Fruit fly (Drosophila melanogaster) whole organism, embryonic: Measurements from ENCODE around the gene CG9630.

Experiments
- Abd-B ChIP-seq: fragments of 200-800 bp; sonication (Bioruptor generic); optimal IDR thresholded peaks from 2 replicates; lab custom pipeline; 2018; ENCODE audit warnings: missing biosample characterization, mild to moderate bottlenecking, missing genetic modification characterization, moderate library complexity
- Atf6 ChIP-seq: fragments of 200-800 bp; sonication (Bioruptor generic); IDR thresholded peaks from 2 replicates; pipeline ENCODE4 v1.3.6; 2022; ENCODE audit warnings: missing biosample characterization, missing genetic modification characterization
- BtbVII ChIP-seq: fragments of 200-800 bp; sonication (Bioruptor generic); optimal IDR thresholded peaks from 3 replicates; lab custom pipeline; 2017; ENCODE audit warnings: missing biosample characterization, mild to moderate bottlenecking, missing genetic modification characterization
- Bteb2 ChIP-seq: fragments of 200-800 bp; sonication (Bioruptor generic); optimal IDR thresholded peaks from 2 replicates; lab custom pipeline; 2016; ENCODE audit warnings: missing biosample characterization, missing genetic modification characterization
- CG10462 ChIP-seq: fragments of 200-800 bp; sonication (Bioruptor generic); optimal IDR thresholded peaks from 2 replicates; lab custom pipeline; 2016; ENCODE audit warnings: missing biosample characterization, missing genetic modification characterization
- CG12219 ChIP-seq: fragments of 200-800 bp; sonication (Bioruptor generic); optimal IDR thresholded peaks from 3 replicates; lab custom pipeline; 2018; ENCODE audit warnings: missing biosample characterization, mild to moderate bottlenecking, missing genetic modification characterization
- CG12236 ChIP-seq: fragments of 200-800 bp; sonication (Bioruptor generic); optimal IDR thresholded peaks from 2 replicates; lab custom pipeline; 2016; ENCODE audit warnings: missing biosample characterization, missing genetic modification characterization
- CG1792 ChIP-seq: fragments of 200-800 bp; sonication (Bioruptor generic); optimal IDR thresholded peaks from 2 replicates; lab custom pipeline; 2016; ENCODE audit warnings: missing biosample characterization, missing genetic modification characterization
- CG1832 ChIP-seq: fragments of 200-800 bp; sonication (Bioruptor generic); optimal IDR thresholded peaks from 2 replicates; lab custom pipeline; 2017; ENCODE audit warnings: missing biosample characterization, mild to moderate bottlenecking, missing genetic modification characterization, inconsistent platforms
- CG34224 ChIP-seq: fragments of 200-800 bp; sonication (Bioruptor generic); IDR thresholded peaks from 3 replicates; pipeline ENCODE4 v1.3.6; 2022; ENCODE audit warnings: missing biosample characterization, missing genetic modification characterization; ENCODE audit not compliant: partially characterized antibody
- CG4424 ChIP-seq: fragments of 200-800 bp; sonication (Bioruptor generic); optimal IDR thresholded peaks from 3 replicates; lab custom pipeline; 2016; ENCODE audit warnings: missing biosample characterization, missing genetic modification characterization
- CG6791 ChIP-seq: fragments of 200-800 bp; sonication (Bioruptor generic); IDR thresholded peaks from 3 replicates; pipeline ENCODE4 v1.3.6; 2022; ENCODE audit warnings: missing biosample characterization, missing genetic modification characterization; ENCODE audit not compliant: partially characterized antibody
- CG8359 ChIP-seq: fragments of 200-800 bp; sonication (Bioruptor generic); optimal IDR thresholded peaks from 2 replicates; lab custom pipeline; 2017; ENCODE audit warnings: missing biosample characterization, mild to moderate bottlenecking, missing genetic modification characterization, borderline replicate concordance
- CG9817 ChIP-seq: fragments of 200-800 bp; sonication (Bioruptor generic); optimal IDR thresholded peaks from 2 replicates; lab custom pipeline; 2018; ENCODE audit warnings: missing biosample characterization, mild to moderate bottlenecking, missing genetic modification characterization, moderate library complexity
- Dad ChIP-seq: fragments of 200-800 bp; sonication (Bioruptor generic); optimal IDR thresholded peaks from 3 replicates; lab custom pipeline; 2016; ENCODE audit warnings: missing biosample characterization, missing genetic modification characterization
- Deaf1 ChIP-seq: fragments of 200-800 bp; optimal IDR thresholded peaks from 3 replicates; lab custom pipeline; 2019; ENCODE audit warnings: missing biosample characterization, mild to moderate bottlenecking, missing genetic modification characterization, moderate library complexity
- Dll ChIP-seq: fragments of 200-800 bp; sonication (Bioruptor generic); IDR thresholded peaks from 4 replicates; pipeline ENCODE4 v1.3.6; 2022; ENCODE audit warnings: missing biosample characterization, missing genetic modification characterization; ENCODE audit not compliant: partially characterized antibody
- ERR ChIP-seq: fragments of 200-800 bp; sonication (Bioruptor generic); optimal IDR thresholded peaks from 2 replicates; lab custom pipeline; 2016; ENCODE audit warnings: missing biosample characterization, missing genetic modification characterization
- HLH54F ChIP-seq: fragments of 200-800 bp; sonication (Bioruptor generic); optimal IDR thresholded peaks from 3 replicates; lab custom pipeline; 2016; ENCODE audit warnings: missing biosample characterization, missing genetic modification characterization
- Hey ChIP-seq: fragments of 200-800 bp; sonication (Bioruptor generic); optimal IDR thresholded peaks from 3 replicates; lab custom pipeline; 2018; ENCODE audit warnings: missing biosample characterization, mild to moderate bottlenecking, missing genetic modification characterization
- Optix ChIP-seq: fragments of 200-800 bp; sonication (Bioruptor generic); IDR thresholded peaks from 3 replicates; pipeline ENCODE4 v1.3.6; 2022; ENCODE audit warnings: missing biosample characterization, missing genetic modification characterization
- Ptx1 ChIP-seq: fragments of 200-800 bp; sonication (Bioruptor generic); IDR thresholded peaks from 2 replicates; pipeline ENCODE4 v1.3.6; 2022; ENCODE audit warnings: missing biosample characterization, missing genetic modification characterization
- Trl ChIP-seq, 3 experiments: fragments of >200 bp in 2 of 3; fragments of 200-800 bp in 1 of 3; sonication (Bioruptor generic) in 1 of 3; optimal IDR thresholded peaks; 2 replicates in 1 of 3; 3 replicates in 2 of 3; lab custom pipeline; 2016 to 2017; ENCODE audit warnings: missing biosample characterization in 1 of 3, missing genetic modification characterization in 1 of 3
- YL-1 ChIP-seq: fragments of 200-800 bp; sonication (Bioruptor generic); optimal IDR thresholded peaks from 3 replicates; lab custom pipeline; 2017; ENCODE audit warnings: missing biosample characterization, mild to moderate bottlenecking, missing genetic modification characterization
- ara ChIP-seq: fragments of 200-800 bp; sonication (Bioruptor generic); IDR thresholded peaks from 2 replicates; pipeline ENCODE4 v1.3.6; 2022; ENCODE audit warnings: missing biosample characterization, missing genetic modification characterization
- ase ChIP-seq: fragments of 200-800 bp; sonication (Bioruptor generic); IDR thresholded peaks from 3 replicates; pipeline ENCODE4 v1.3.6; 2022; ENCODE audit warnings: missing biosample characterization, missing genetic modification characterization
- btn ChIP-seq: fragments of 200-800 bp; sonication (Bioruptor generic); optimal IDR thresholded peaks from 2 replicates; lab custom pipeline; 2016; ENCODE audit warnings: missing biosample characterization, missing genetic modification characterization
- chif ChIP-seq, 2 experiments: fragments of 200-800 bp; sonication (Bioruptor generic); optimal IDR thresholded peaks; 3 replicates each; lab custom pipeline; 2016; ENCODE audit warnings: missing biosample characterization in 2 of 2, missing genetic modification characterization in 2 of 2
- crc ChIP-seq: fragments of 200-800 bp; sonication (Bioruptor generic); optimal IDR thresholded peaks from 2 replicates; lab custom pipeline; 2016; ENCODE audit warnings: missing biosample characterization, missing genetic modification characterization
- disco-r ChIP-seq: fragments of 200-800 bp; sonication (Bioruptor generic); optimal IDR thresholded peaks from 2 replicates; lab custom pipeline; 2016; ENCODE audit warnings: missing biosample characterization, missing genetic modification characterization
- dm ChIP-seq: fragments of 200-800 bp; sonication (Bioruptor generic); optimal IDR thresholded peaks from 3 replicates; lab custom pipeline; 2016; ENCODE audit warnings: missing biosample characterization, missing genetic modification characterization
- dmrt99B ChIP-seq: fragments of 200-800 bp; sonication (Bioruptor generic); optimal IDR thresholded peaks from 2 replicates; lab custom pipeline; 2018; ENCODE audit warnings: missing biosample characterization, mild to moderate bottlenecking, missing genetic modification characterization, moderate library complexity
- exex ChIP-seq: fragments of 200-800 bp; sonication (Bioruptor generic); optimal IDR thresholded peaks from 4 replicates; lab custom pipeline; 2018; ENCODE audit warnings: missing biosample characterization, mild to moderate bottlenecking, missing genetic modification characterization, moderate library complexity
- fd64A ChIP-seq: fragments of 200-800 bp; sonication (Bioruptor generic); optimal IDR thresholded peaks from 3 replicates; lab custom pipeline; 2018; ENCODE audit warnings: missing biosample characterization, mild to moderate bottlenecking, missing genetic modification characterization
- grau ChIP-seq: fragments of 200-800 bp; optimal IDR thresholded peaks from 3 replicates; lab custom pipeline; 2019; ENCODE audit warnings: missing biosample characterization, mild to moderate bottlenecking, missing genetic modification characterization, moderate library complexity
- insv ChIP-seq, 2 experiments: fragments of 200-800 bp; sonication (Bioruptor generic); optimal IDR thresholded peaks; 3 replicates each; lab custom pipeline; 2016 to 2018; ENCODE audit warnings: missing biosample characterization in 2 of 2, missing genetic modification characterization in 2 of 2
- kni ChIP-seq: fragments of 200-800 bp; sonication (Bioruptor generic); optimal IDR thresholded peaks from 3 replicates; lab custom pipeline; 2017; ENCODE audit warnings: mild to moderate bottlenecking, missing biosample characterization, missing genetic modification reagents, missing genetic modification characterization
- mirr ChIP-seq: fragments of 200-800 bp; sonication (Bioruptor generic); optimal IDR thresholded peaks from 3 replicates; lab custom pipeline; 2018; ENCODE audit warnings: missing biosample characterization, mild to moderate bottlenecking, missing genetic modification characterization
- odd ChIP-seq: fragments of 200-800 bp; sonication (Bioruptor generic); optimal IDR thresholded peaks from 2 replicates; lab custom pipeline; 2017; ENCODE audit warnings: missing biosample characterization, mild to moderate bottlenecking, missing genetic modification characterization
- pfk ChIP-seq: fragments of 200-800 bp; sonication (Bioruptor generic); optimal IDR thresholded peaks from 2 replicates; lab custom pipeline; 2018; ENCODE audit warnings: missing biosample characterization, mild to moderate bottlenecking, missing genetic modification characterization, moderate library complexity
- pzg ChIP-seq: fragments of 200-800 bp; sonication (Bioruptor generic); optimal IDR thresholded peaks from 3 replicates; lab custom pipeline; 2018; ENCODE audit warnings: missing biosample characterization, mild to moderate bottlenecking, missing genetic modification characterization, moderate library complexity
- seq ChIP-seq: fragments of 200-800 bp; sonication (Bioruptor generic); IDR thresholded peaks from 2 replicates; pipeline ENCODE4 v1.3.6; 2022; ENCODE audit warnings: missing biosample characterization, missing genetic modification characterization
- sim ChIP-seq: fragments of 200-800 bp; sonication (Bioruptor generic); IDR thresholded peaks from 2 replicates; pipeline ENCODE4 v1.3.6; 2022; ENCODE audit warnings: missing biosample characterization, missing genetic modification characterization
- sisA ChIP-seq: fragments of 200-800 bp; sonication (Bioruptor generic); IDR thresholded peaks from 2 replicates; pipeline ENCODE4 v1.3.6; 2022; ENCODE audit warnings: missing biosample characterization, missing genetic modification characterization
- ssp ChIP-seq: fragments of 200-800 bp; sonication (Bioruptor generic); IDR thresholded peaks from 2 replicates; pipeline ENCODE4 v1.3.6; 2022; ENCODE audit warnings: missing biosample characterization, missing genetic modification characterization
- stwl ChIP-seq: fragments of 200-800 bp; sonication (Bioruptor generic); optimal IDR thresholded peaks from 3 replicates; lab custom pipeline; 2018; ENCODE audit warnings: missing biosample characterization, mild to moderate bottlenecking, missing genetic modification characterization, moderate library complexity
- trh ChIP-seq: fragments of 200-800 bp; sonication (Bioruptor generic); optimal IDR thresholded peaks from 2 replicates; lab custom pipeline; 2016; ENCODE audit warnings: missing biosample characterization, missing genetic modification characterization
- wek ChIP-seq: fragments of 200-800 bp; sonication (Bioruptor generic); optimal IDR thresholded peaks from 3 replicates; lab custom pipeline; 2018; ENCODE audit warnings: missing biosample characterization, mild to moderate bottlenecking, missing genetic modification characterization, moderate library complexity
- zf30C ChIP-seq: fragments of 200-800 bp; sonication (Bioruptor generic); optimal IDR thresholded peaks from 3 replicates; lab custom pipeline; 2018; ENCODE audit warnings: missing biosample characterization, mild to moderate bottlenecking, missing genetic modification characterization

Gene CG9630

dm6 chr3R:8300928-8301752 is 31.4 kb upstream of the CG9630 start, which contains the start of the genes CG9626 and mRpL1 (continued):
- no peak for TF ChIP-seq Trl (optimal IDR thresholded peaks at IDR 0.05; lab: Kevin White, UChicago)
- no peak for TF ChIP-seq Trl (GFP tag; optimal IDR thresholded peaks at IDR 0.05; lab: Kevin White, UChicago)
- TF ChIP-seq CG1832 (GFP tag; lab: Kevin White, UChicago) = no peak
- TF ChIP-seq Atf6 (GFP tag; lab: Robert Waterston, UW) = no peak
- no peak for TF ChIP-seq mirr
- no peak for TF ChIP-seq CG6791 (GFP tag; lab: Robert Waterston, UW)
- TF ChIP-seq odd (GFP tag; lab: Kevin White, UChicago) = no peak
- TF ChIP-seq CG12236 (GFP tag; lab: Kevin White, UChicago) = no peak
- TF ChIP-seq Hey (tag; lab: Kevin White, UChicago) = no peak
- peak; percentile 34 for TF ChIP-seq Dad (GFP tag; lab: Kevin White, UChicago)
- TF ChIP-seq CG8359 (GFP tag; lab: Kevin White, UChicago) = no peak
- TF ChIP-seq ssp (GFP tag; lab: Robert Waterston, UW) = no peak
- 0 out of 2 replicates have a peak, but pooled peaks have one; percentile 21 for TF ChIP-seq sisA (GFP tag; lab: Robert Waterston, UW)
- no peak for TF ChIP-seq Bteb2 (GFP tag; lab: Kevin White, UChicago)
- peak; percentile 69 for TF ChIP-seq dm
- no peak for TF ChIP-seq BtbVII (GFP tag; lab: Kevin White, UChicago)
- TF ChIP-seq chif (GFP tag; optimal IDR thresholded peaks at IDR 0.05; lab: Kevin White, UChicago) = peak in 1 of 2 experiments; percentile 29
- TF ChIP-seq stwl (tag; lab: Kevin White, UChicago) = no peak
- TF ChIP-seq CG9817 (tag; lab: Kevin White, UChicago) = no peak
- no peak for TF ChIP-seq pfk (GFP tag; lab: Kevin White, UChicago)
- no peak for TF ChIP-seq seq (GFP tag; lab: Robert Waterston, UW)
- TF ChIP-seq pzg (GFP tag; lab: Kevin White, UChicago) = peak; percentile 90
- peak; percentile 78 for TF ChIP-seq Abd-B (GFP tag; lab: Kevin White, UChicago)
- TF ChIP-seq trh (GFP tag; lab: Kevin White, UChicago) = no peak
- 0 out of 4 replicates have a peak, but pooled peaks have one; percentile 13 for TF ChIP-seq Dll (GFP tag; lab: Robert Waterston, UW)
- no peak for TF ChIP-seq ara (GFP tag; lab: Robert Waterston, UW)
- peak in 1 of 2 experiments; percentile 53 for TF ChIP-seq insv (GFP tag; optimal IDR thresholded peaks at IDR 0.05; lab: Kevin White, UChicago)
- peak; percentile 30 for TF ChIP-seq grau (tag; lab: Kevin White, UChicago)
- no peak for TF ChIP-seq CG1792
- TF ChIP-seq disco-r (GFP tag; lab: Kevin White, UChicago) = no peak
- no peak for TF ChIP-seq kni (GFP tag; lab: Kevin White, UChicago)
- no peak for TF ChIP-seq btn (GFP tag; lab: Kevin White, UChicago)
- TF ChIP-seq fd64A (GFP tag; lab: Kevin White, UChicago) = no peak
- TF ChIP-seq ERR (GFP tag; lab: Kevin White, UChicago) = peak; percentile 16
- peak; percentile 30; the same call in 1 of the 3 replicates for TF ChIP-seq CG34224 (GFP tag; lab: Robert Waterston, UW)
- no peak for TF ChIP-seq exex (tag; lab: Kevin White, UChicago)
- no peak for TF ChIP-seq dmrt99B (tag; lab: Kevin White, UChicago)
- TF ChIP-seq zf30C (GFP tag; lab: Kevin White, UChicago) = no peak
- TF ChIP-seq crc (GFP tag; lab: Kevin White, UChicago) = no peak
- TF ChIP-seq Optix = no peak
- peak; percentile 79 for TF ChIP-seq YL-1 (GFP tag; lab: Kevin White, UChicago)
- no peak for TF ChIP-seq Ptx1 (GFP tag; lab: Robert Waterston, UW)
- TF ChIP-seq wek (GFP tag; lab: Kevin White, UChicago) = no peak
- no peak for TF ChIP-seq CG4424 (GFP tag; lab: Kevin White, UChicago)
- TF ChIP-seq HLH54F (GFP tag; lab: Kevin White, UChicago) = no peak
- TF ChIP-seq CG10462 (GFP tag; lab: Kevin White, UChicago) = no peak
- TF ChIP-seq ase = no peak
- no peak for TF ChIP-seq sim (GFP tag; lab: Robert Waterston, UW)
- no peak for TF ChIP-seq CG12219 (GFP tag; lab: Kevin White, UChicago)
- peak; percentile 58 for TF ChIP-seq Deaf1 (tag; lab: Kevin White, UChicago)
